Worm (Caenorhabditis elegans): Measurements from ENCODE around the gene nspb-9.

The nspb-9 gene

ce11 chrII:14599933-14600630 lies 19.4 kb downstream of the nspb-9 start:
- TF ChIP-seq fos-1 (tag; optimal IDR thresholded peaks at IDR 0.05) (peak; percentile 44), elt-1 (tag; optimal IDR thresholded peaks at IDR 0.05) (no peak), C34F6.9 (tag; optimal IDR thresholded peaks at IDR 0.05) (no peak), sma-3 (GFP tag; optimal IDR thresholded peaks at IDR 0.05) (peak; percentile 15), lsy-2 (tag; optimal IDR thresholded peaks at IDR 0.05) (peak in 1 of 2 experiments; percentile 11), sma-9 (GFP tag; optimal IDR thresholded peaks at IDR 0.05) (peak; percentile 68), sma-9 (tag; optimal IDR thresholded peaks at IDR 0.05) (no peak), dmd-4 (tag; optimal IDR thresholded peaks at IDR 0.05) (no peak), skn-1 (tag; optimal IDR thresholded peaks at IDR 0.05) (no peak), lin-39 (tag; optimal IDR thresholded peaks at IDR 0.05) (no peak), blmp-1 (tag; optimal IDR thresholded peaks at IDR 0.05; ENCODE audit: insufficient read depth) (peak; percentile 26), unc-39 (tag; optimal IDR thresholded peaks at IDR 0.05) (no peak), ztf-11 (tag; optimal IDR thresholded peaks at IDR 0.05) (no peak), lin-13 (GFP tag; optimal IDR thresholded peaks at IDR 0.05) (no peak), ZK546.5 (tag; optimal IDR thresholded peaks at IDR 0.05) (no peak), aly-2 (tag; optimal IDR thresholded peaks at IDR 0.05) (no peak), nhr-129 (tag; optimal IDR thresholded peaks at IDR 0.05) (peak; percentile 36), sem-4 (tag; optimal IDR thresholded peaks at IDR 0.05) (no peak), R02D3.7 (tag; optimal IDR thresholded peaks at IDR 0.05) (no peak), nhr-21 (tag; optimal IDR thresholded peaks at IDR 0.05) (no peak), ama-1 (optimal IDR thresholded peaks at IDR 0.05) (no peak), peb-1 (tag; optimal IDR thresholded peaks at IDR 0.05) (no peak), snpc-4 (tag; optimal IDR thresholded peaks at IDR 0.05) (no peak), unc-55 (GFP tag; optimal IDR thresholded peaks at IDR 0.05) (no peak), nhr-23 (tag; optimal IDR thresholded peaks at IDR 0.05) (no peak), nhr-11 (tag; optimal IDR thresholded peaks at IDR 0.05) (no peak), zag-1 (tag; optimal IDR thresholded peaks at IDR 0.05) (no peak), nhr-6 (tag; optimal IDR thresholded peaks at IDR 0.05) (no peak), ztf-4 (tag; optimal IDR thresholded peaks at IDR 0.05) (no peak), nhr-237 (tag; optimal IDR thresholded peaks at IDR 0.05) (no peak), nhr-25 (tag; optimal IDR thresholded peaks at IDR 0.05) (peak; percentile 27), Y55F3AM.14 (GFP tag; optimal IDR thresholded peaks at IDR 0.05) (no peak), alr-1 (tag; optimal IDR thresholded peaks at IDR 0.05) (no peak), crh-2 (tag; optimal IDR thresholded peaks at IDR 0.05) (peak; percentile 31)

- TF ChIP-seq egl-27 (tag; optimal IDR thresholded peaks at IDR 0.05): no peak
- TF ChIP-seq crh-2 (tag; optimal IDR thresholded peaks at IDR 0.05): no peak
- TF ChIP-seq mdl-1 (tag; optimal IDR thresholded peaks at IDR 0.05): no peak
- TF ChIP-seq fos-1 (tag; optimal IDR thresholded peaks at IDR 0.05): no peak
- TF ChIP-seq nhr-129 (tag; optimal IDR thresholded peaks at IDR 0.05): no peak
- peak; percentile 60 for TF ChIP-seq ama-1 (optimal IDR thresholded peaks at IDR 0.05)
These were observed 20.2 kb downstream of the nspb-9 start, which contains the start of gene tps-2 for ce11 chrII:14600852-14601313. Gene tps-2, plus strand, starts transcription at chrII:14600902.

DNA sequence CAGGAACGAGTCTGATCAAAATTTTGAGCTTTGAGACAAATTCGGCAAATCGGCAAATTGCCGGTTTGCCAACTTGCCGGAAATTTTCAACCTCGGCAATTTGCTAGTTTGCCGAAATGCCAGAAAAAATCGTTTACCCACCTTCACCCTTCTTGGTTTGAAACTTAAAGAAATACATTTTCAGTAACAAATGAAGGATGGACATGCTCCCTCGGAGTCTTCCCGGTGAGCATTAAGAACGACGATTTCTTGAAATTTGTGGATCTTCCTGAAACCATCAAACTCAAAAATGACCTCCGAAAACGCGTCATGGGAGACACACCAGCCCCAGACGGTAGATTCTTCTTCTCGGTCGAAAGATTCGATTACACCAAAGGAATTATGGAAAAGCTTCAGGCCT lies 22.1 kb downstream of the nspb-9 start:
- TF ChIP-seq nhr-6 (tag; optimal IDR thresholded peaks at IDR 0.05) (no peak), lin-39 (tag; optimal IDR thresholded peaks at IDR 0.05) (no peak), lin-13 (GFP tag; optimal IDR thresholded peaks at IDR 0.05) (no peak), elt-3 (tag; optimal IDR thresholded peaks at IDR 0.05) (no peak), ztf-4 (tag; optimal IDR thresholded peaks at IDR 0.05) (no peak), ceh-82 (tag; optimal IDR thresholded peaks at IDR 0.05) (no peak), ZK546.5 (tag; optimal IDR thresholded peaks at IDR 0.05) (no peak), nhr-129 (tag; optimal IDR thresholded peaks at IDR 0.05) (no peak), nhr-23 (tag; optimal IDR thresholded peaks at IDR 0.05) (no peak), zag-1 (tag; optimal IDR thresholded peaks at IDR 0.05) (no peak), fos-1 (tag; optimal IDR thresholded peaks at IDR 0.05) (no peak), unc-62 (GFP tag; optimal IDR thresholded peaks at IDR 0.05) (no peak), blmp-1 (tag; optimal IDR thresholded peaks at IDR 0.05; ENCODE audit: insufficient read depth) (no peak), ztf-1 (GFP tag; conservative IDR thresholded peaks at IDR 0.05) (no peak), nhr-11 (tag; optimal IDR thresholded peaks at IDR 0.05) (no peak), elt-1 (tag; optimal IDR thresholded peaks at IDR 0.05) (no peak), snpc-4 (tag; optimal IDR thresholded peaks at IDR 0.05) (no peak), mdl-1 (tag; optimal IDR thresholded peaks at IDR 0.05) (no peak), nhr-10 (tag; optimal IDR thresholded peaks at IDR 0.05) (no peak)

All from whole organism, L2 larva.